Fruit fly (Drosophila melanogaster) whole organism, embryonic: ENCODE measurements around the gene PAPLA1.
A peak's percentile ranks its signal among the peaks of the same experiment; 100 is the strongest.

Experiments
- CG10274 ChIP-seq: fragments of 200-800 bp; sonication (Bioruptor generic); optimal IDR thresholded peaks from 3 replicates; lab custom pipeline; 2017; ENCODE audit warnings: missing biosample characterization, mild to moderate bottlenecking, missing genetic modification characterization
- CG10462 ChIP-seq: fragments of 200-800 bp; sonication (Bioruptor generic); optimal IDR thresholded peaks from 2 replicates; lab custom pipeline; 2016; ENCODE audit warnings: missing biosample characterization, missing genetic modification characterization
- CG11504 ChIP-seq: fragments of 200-800 bp; sonication (Bioruptor generic); optimal IDR thresholded peaks from 3 replicates; lab custom pipeline; 2019; ENCODE audit warnings: missing biosample characterization, mild to moderate bottlenecking, missing genetic modification characterization, moderate library complexity
- CG12104 ChIP-seq: fragments of 200-800 bp; sonication (Bioruptor generic); optimal IDR thresholded peaks from 3 replicates; lab custom pipeline; 2016; ENCODE audit warnings: missing biosample characterization, missing genetic modification characterization
- CG12744 ChIP-seq: fragments of 200-800 bp; sonication (Bioruptor generic); optimal IDR thresholded peaks from 2 replicates; lab custom pipeline; 2016; ENCODE audit warnings: missing biosample characterization, missing genetic modification characterization
- CG14860 ChIP-seq: fragments of 200-800 bp; sonication (Bioruptor generic); IDR thresholded peaks from 3 replicates; pipeline ENCODE4 v1.3.6; 2022; ENCODE audit warnings: missing biosample characterization, missing genetic modification characterization; ENCODE audit not compliant: partially characterized antibody
- CG1529 ChIP-seq: fragments of 200-800 bp; sonication (Bioruptor generic); optimal IDR thresholded peaks from 3 replicates; lab custom pipeline; 2018; ENCODE audit warnings: missing biosample characterization, missing genetic modification characterization
- CG16863 ChIP-seq: fragments of 200-800 bp; sonication (Bioruptor generic); optimal IDR thresholded peaks from 3 replicates; lab custom pipeline; 2016; ENCODE audit warnings: missing biosample characterization, missing genetic modification characterization
- CG17328 ChIP-seq: fragments of 200-800 bp; sonication (Bioruptor generic); IDR thresholded peaks from 2 replicates; pipeline ENCODE4 v1.3.6; 2022; ENCODE audit warnings: missing biosample characterization, missing genetic modification characterization
- CG17385 ChIP-seq: fragments of 200-800 bp; sonication (Bioruptor generic); optimal IDR thresholded peaks from 3 replicates; lab custom pipeline; 2018; ENCODE audit warnings: missing biosample characterization, mild to moderate bottlenecking, missing genetic modification characterization
- CG2875 ChIP-seq: fragments of 200-800 bp; sonication (Bioruptor generic); optimal IDR thresholded peaks from 2 replicates; lab custom pipeline; 2017; ENCODE audit warnings: missing biosample characterization, mild to moderate bottlenecking, missing genetic modification characterization, missing genetic modification reagents
- CG30020 ChIP-seq: fragments of 200-800 bp; optimal IDR thresholded peaks from 2 replicates; lab custom pipeline; 2019; ENCODE audit warnings: missing biosample characterization, mild to moderate bottlenecking, missing genetic modification characterization, moderate library complexity
- CG3163 ChIP-seq: fragments of 200-800 bp; sonication (Bioruptor generic); optimal IDR thresholded peaks from 3 replicates; lab custom pipeline; 2016; ENCODE audit warnings: missing biosample characterization, missing genetic modification characterization
- CG6791 ChIP-seq: fragments of 200-800 bp; sonication (Bioruptor generic); IDR thresholded peaks from 3 replicates; pipeline ENCODE4 v1.3.6; 2022; ENCODE audit warnings: missing biosample characterization, missing genetic modification characterization; ENCODE audit not compliant: partially characterized antibody
- CG7963 ChIP-seq: fragments of 200-800 bp; sonication (Bioruptor generic); IDR thresholded peaks from 3 replicates; pipeline ENCODE4 v1.3.6; 2022; ENCODE audit warnings: missing biosample characterization, missing genetic modification characterization; ENCODE audit not compliant: partially characterized antibody
- CG9932 ChIP-seq: fragments of 200-800 bp; sonication (Bioruptor generic); IDR thresholded peaks from 2 replicates; pipeline ENCODE4 v1.3.6; 2022; ENCODE audit warnings: missing biosample characterization, missing genetic modification characterization
- CHES-1-like ChIP-seq: fragments of 200-800 bp; sonication (Bioruptor generic); optimal IDR thresholded peaks from 2 replicates; lab custom pipeline; 2016; ENCODE audit warnings: missing biosample characterization, missing genetic modification characterization
- CTCF ChIP-seq: fragments of 200-800 bp; sonication (Bioruptor generic); optimal IDR thresholded peaks from 2 replicates; lab custom pipeline; 2017; ENCODE audit warnings: missing biosample characterization, mild to moderate bottlenecking, missing genetic modification characterization, moderate library complexity
- D ChIP-seq, 2 experiments: fragments of 200-800 bp in 1 of 2; fragments of >200 bp in 1 of 2; sonication (Bioruptor generic) in 1 of 2; optimal IDR thresholded peaks; 2 replicates in 1 of 2; 3 replicates in 1 of 2; lab custom pipeline; 2017; ENCODE audit warnings: mild to moderate bottlenecking in 1 of 2, missing biosample characterization in 1 of 2, missing genetic modification characterization in 1 of 2, missing genetic modification reagents in 1 of 2
- Ets65A ChIP-seq: fragments of 200-800 bp; sonication (Bioruptor generic); peaks from one replicate; lab custom pipeline; 2016; ENCODE audit warnings: missing biosample characterization, missing genetic modification characterization
- Fer3 ChIP-seq: fragments of 200-800 bp; sonication (Bioruptor generic); optimal IDR thresholded peaks from 2 replicates; lab custom pipeline; 2018; ENCODE audit warnings: missing biosample characterization, mild to moderate bottlenecking, missing genetic modification characterization, moderate library complexity
- GATAe ChIP-seq: fragments of 200-800 bp; sonication (Bioruptor generic); conservative IDR thresholded peaks from 2 replicates; pipeline ENCODE4 v1.3.6; 2022; ENCODE audit warnings: missing biosample characterization, missing genetic modification characterization
- HLHmδ ChIP-seq: fragments of 200-800 bp; sonication (Bioruptor generic); optimal IDR thresholded peaks from 2 replicates; lab custom pipeline; 2018; ENCODE audit warnings: missing biosample characterization, mild to moderate bottlenecking, missing genetic modification characterization, moderate library complexity
- Hey ChIP-seq: fragments of 200-800 bp; sonication (Bioruptor generic); optimal IDR thresholded peaks from 3 replicates; lab custom pipeline; 2018; ENCODE audit warnings: missing biosample characterization, mild to moderate bottlenecking, missing genetic modification characterization
- Lim3 ChIP-seq: fragments of 200-800 bp; sonication (Bioruptor generic); IDR thresholded peaks from 2 replicates; pipeline ENCODE4 v1.3.6; 2022; ENCODE audit warnings: missing biosample characterization, missing genetic modification characterization
- Oli ChIP-seq: fragments of 200-800 bp; sonication (Bioruptor generic); optimal IDR thresholded peaks from 2 replicates; lab custom pipeline; 2018; ENCODE audit warnings: missing biosample characterization, mild to moderate bottlenecking, missing genetic modification characterization, moderate library complexity
- Pdp1 ChIP-seq, 2 experiments: fragments of 200-800 bp; sonication (Bioruptor generic); optimal IDR thresholded peaks; 3 replicates each; lab custom pipeline; 2016; ENCODE audit warnings: missing biosample characterization in 2 of 2, missing genetic modification characterization in 2 of 2, mild to moderate bottlenecking in 1 of 2, moderate library complexity in 1 of 2
- Sry-δ ChIP-seq: fragments of 200-800 bp; sonication (Bioruptor generic); optimal IDR thresholded peaks from 2 replicates; lab custom pipeline; 2016; ENCODE audit warnings: missing biosample characterization, missing genetic modification characterization
- TFAM ChIP-seq: fragments of 200-800 bp; sonication (Bioruptor generic); optimal IDR thresholded peaks from 2 replicates; lab custom pipeline; 2017; ENCODE audit warnings: missing biosample characterization, missing genetic modification characterization, inconsistent platforms
- Usf ChIP-seq: fragments of 200-800 bp; sonication (Bioruptor generic); optimal IDR thresholded peaks from 2 replicates; lab custom pipeline; 2017; ENCODE audit warnings: missing genotype, missing biosample characterization, missing genetic modification characterization
- aop ChIP-seq: fragments of 200-800 bp; sonication (Bioruptor generic); IDR thresholded peaks from 2 replicates; pipeline ENCODE4 v1.3.6; 2022; ENCODE audit warnings: missing biosample characterization, missing genetic modification characterization
- ase ChIP-seq: fragments of 200-800 bp; sonication (Bioruptor generic); IDR thresholded peaks from 3 replicates; pipeline ENCODE4 v1.3.6; 2022; ENCODE audit warnings: missing biosample characterization, missing genetic modification characterization
- bab2 ChIP-seq: fragments of 200-800 bp; sonication (Bioruptor generic); optimal IDR thresholded peaks from 2 replicates; lab custom pipeline; 2016; ENCODE audit warnings: missing biosample characterization, missing genetic modification characterization
- croc ChIP-seq: fragments of 200-800 bp; sonication (Bioruptor generic); conservative IDR thresholded peaks from 3 replicates; pipeline ENCODE4 v1.3.6; 2022; ENCODE audit warnings: missing biosample characterization, missing genetic modification characterization
- fd96Cb ChIP-seq: fragments of 200-800 bp; sonication (Bioruptor generic); optimal IDR thresholded peaks from 2 replicates; lab custom pipeline; 2018; ENCODE audit warnings: missing biosample characterization, mild to moderate bottlenecking, missing genetic modification characterization, moderate library complexity
- gfzf ChIP-seq: fragments of 200-800 bp; sonication (Bioruptor generic); optimal IDR thresholded peaks from 2 replicates; lab custom pipeline; 2016; ENCODE audit warnings: missing biosample characterization, mild to moderate bottlenecking, missing genetic modification characterization, moderate library complexity
- her ChIP-seq: fragments of 200-800 bp; sonication (Bioruptor generic); optimal IDR thresholded peaks from 2 replicates; lab custom pipeline; 2016; ENCODE audit warnings: missing biosample characterization, missing genetic modification characterization
- hkb ChIP-seq, 2 experiments: fragments of 200-800 bp in 1 of 2; fragments of >200 bp in 1 of 2; sonication (Bioruptor generic) in 1 of 2; IDR thresholded peaks in 1 of 2; optimal IDR thresholded peaks in 1 of 2; 2 replicates each; pipeline versions ENCODE4 v1.3.6 to Lab custom; 2017 to 2022; ENCODE audit warnings: missing biosample characterization in 1 of 2, missing genetic modification characterization in 1 of 2
- insv ChIP-seq, 2 experiments: fragments of 200-800 bp; sonication (Bioruptor generic); optimal IDR thresholded peaks; 3 replicates each; lab custom pipeline; 2016 to 2018; ENCODE audit warnings: missing biosample characterization in 2 of 2, missing genetic modification characterization in 2 of 2
- jigr1 ChIP-seq: fragments of 200-800 bp; sonication (Bioruptor generic); IDR thresholded peaks from 3 replicates; pipeline ENCODE4 v1.3.6; 2022; ENCODE audit warnings: missing biosample characterization, missing genetic modification characterization
- lab ChIP-seq: fragments of 200-800 bp; sonication (Bioruptor generic); optimal IDR thresholded peaks from 3 replicates; lab custom pipeline; 2017; ENCODE audit warnings: missing biosample characterization, missing genetic modification characterization, mild to moderate bottlenecking, moderate library complexity, missing genetic modification reagents
- maf-S ChIP-seq: fragments of 200-800 bp; sonication (Bioruptor generic); optimal IDR thresholded peaks from 2 replicates; lab custom pipeline; 2016; ENCODE audit warnings: missing biosample characterization, missing genetic modification characterization
- mam ChIP-seq: fragments of 200-800 bp; sonication (Bioruptor generic); optimal IDR thresholded peaks from 3 replicates; lab custom pipeline; 2016; ENCODE audit warnings: missing biosample characterization, missing genetic modification characterization
- nmo ChIP-seq: fragments of 200-800 bp; sonication (Bioruptor generic); optimal IDR thresholded peaks from 2 replicates; lab custom pipeline; 2018; ENCODE audit warnings: missing biosample characterization, mild to moderate bottlenecking, missing genetic modification characterization, moderate library complexity
- onecut ChIP-seq: fragments of 200-800 bp; sonication (Bioruptor generic); IDR thresholded peaks from 2 replicates; pipeline ENCODE4 v1.3.6; 2022; ENCODE audit warnings: missing biosample characterization, missing genetic modification characterization
- pros ChIP-seq: fragments of 200-800 bp; sonication (Bioruptor generic); optimal IDR thresholded peaks from 3 replicates; lab custom pipeline; 2019; ENCODE audit warnings: missing biosample characterization, mild to moderate bottlenecking, missing genetic modification characterization, moderate library complexity
- schlank ChIP-seq: fragments of 200-800 bp; sonication (Bioruptor generic); optimal IDR thresholded peaks from 2 replicates; lab custom pipeline; 2018; ENCODE audit warnings: missing biosample characterization, mild to moderate bottlenecking, missing genetic modification characterization
- seq ChIP-seq: fragments of 200-800 bp; sonication (Bioruptor generic); IDR thresholded peaks from 2 replicates; pipeline ENCODE4 v1.3.6; 2022; ENCODE audit warnings: missing biosample characterization, missing genetic modification characterization
- trem ChIP-seq: fragments of 200-800 bp; optimal IDR thresholded peaks from 3 replicates; lab custom pipeline; 2019; ENCODE audit warnings: missing biosample characterization, mild to moderate bottlenecking, missing genetic modification characterization, moderate library complexity
- usp ChIP-seq: fragments of >200 bp; optimal IDR thresholded peaks from 2 replicates; lab custom pipeline; 2017; ENCODE audit warnings: missing biosample characterization, missing genetic modification characterization

The PAPLA1 gene

DNA sequence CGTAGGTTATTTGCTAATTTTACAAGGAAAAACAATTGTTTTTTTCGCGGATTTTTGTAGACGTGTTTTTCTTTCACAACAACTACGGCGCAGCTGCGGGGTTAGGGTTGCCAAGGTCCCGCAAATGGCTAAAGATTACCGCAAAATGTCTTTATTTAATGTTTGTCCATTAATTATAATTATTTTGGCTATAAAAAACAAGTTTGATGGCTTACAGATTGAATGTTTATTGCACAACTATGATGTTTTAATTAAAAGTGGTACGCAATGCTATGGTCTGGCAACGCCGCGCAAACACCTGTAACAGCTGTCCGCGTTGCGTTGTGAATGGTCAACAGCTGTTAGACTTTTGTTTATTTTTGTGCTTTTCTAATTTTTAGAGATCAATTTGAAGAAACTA, 2.8 kb downstream of the PAPLA1 start (continued):
- no peak for TF ChIP-seq Usf (GFP tag; lab: Kevin White, UChicago)
- TF ChIP-seq schlank (tag; lab: Kevin White, UChicago) = peak; percentile 3
- TF ChIP-seq croc = peak; percentile 41; the same call in 2 of the 3 replicates
- TF ChIP-seq insv (GFP tag; optimal IDR thresholded peaks at IDR 0.05; lab: Kevin White, UChicago) = no peak
- peak; percentile 13; the same call in 1 of the 3 replicates for TF ChIP-seq CG14860 (GFP tag; lab: Robert Waterston, UW)
- TF ChIP-seq CG12744 (GFP tag; lab: Kevin White, UChicago) = peak; percentile 10
- TF ChIP-seq Fer3 (tag; lab: Kevin White, UChicago) = peak; percentile 76
- TF ChIP-seq lab (GFP tag; lab: Kevin White, UChicago) = peak; percentile 81
- no peak for TF ChIP-seq aop (GFP tag; lab: Robert Waterston, UW)
- TF ChIP-seq CG9932 (GFP tag; lab: Robert Waterston, UW) = peak; percentile 73
- peak; percentile 76 for TF ChIP-seq nmo (GFP tag; lab: Kevin White, UChicago)
- no peak for TF ChIP-seq jigr1 (GFP tag; lab: Robert Waterston, UW)
- TF ChIP-seq her (GFP tag; lab: Kevin White, UChicago) = peak; percentile 47
- no peak for TF ChIP-seq CG7963 (GFP tag; lab: Robert Waterston, UW)
- peak; percentile 71 for TF ChIP-seq CHES-1-like (GFP tag; lab: Kevin White, UChicago)
- TF ChIP-seq usp (GFP tag; lab: Kevin White, UChicago) = no peak
- TF ChIP-seq Sry-δ (GFP tag; lab: Kevin White, UChicago) = peak; percentile 42
- TF ChIP-seq CG10274 (GFP tag; lab: Kevin White, UChicago) = peak; percentile 7
- TF ChIP-seq GATAe = no peak
- peak; percentile 76 for TF ChIP-seq bab2
- peak; percentile 21 for TF ChIP-seq Oli (tag; lab: Kevin White, UChicago)
- TF ChIP-seq CG6791 (GFP tag; lab: Robert Waterston, UW) = no peak
- TF ChIP-seq seq (GFP tag; lab: Robert Waterston, UW) = 0 out of 2 replicates have a peak, but pooled peaks have one; percentile 34
- TF ChIP-seq Lim3 = no peak
- peak; percentile 68 for TF ChIP-seq CG17385 (GFP tag; lab: Kevin White, UChicago)
- TF ChIP-seq CG1529 (GFP tag; lab: Kevin White, UChicago) = no peak
- TF ChIP-seq ase (GFP tag; lab: Robert Waterston, UW) = 0 out of 3 replicates have a peak, but pooled peaks have one; percentile 47
- peak; percentile 6 for TF ChIP-seq CG2875
- no peak for TF ChIP-seq TFAM (GFP tag; lab: Kevin White, UChicago)
- TF ChIP-seq mam (GFP tag; lab: Kevin White, UChicago) = peak; percentile 81
- peak; percentile 0 for TF ChIP-seq CTCF (GFP tag; lab: Kevin White, UChicago)
- TF ChIP-seq CG16863 (GFP tag; lab: Kevin White, UChicago) = peak; percentile 62
- TF ChIP-seq hkb (optimal IDR thresholded peaks at IDR 0.05; lab: Kevin White, UChicago) = peak; percentile 7
- TF ChIP-seq hkb (GFP tag; IDR thresholded peaks at IDR 0.05; lab: Robert Waterston, UW) = peak; percentile 47; the same call in 1 of the 2 replicates
- peak; percentile 23 for TF ChIP-seq gfzf (GFP tag; lab: Kevin White, UChicago)
- TF ChIP-seq CG11504 (tag; lab: Kevin White, UChicago) = peak; percentile 71
- no peak for TF ChIP-seq HLHmδ (GFP tag; lab: Kevin White, UChicago)
- no peak for TF ChIP-seq D (optimal IDR thresholded peaks at IDR 0.05; lab: Kevin White, UChicago)
- TF ChIP-seq D (GFP tag; optimal IDR thresholded peaks at IDR 0.05; lab: Kevin White, UChicago) = peak; percentile 40
- peak; percentile 39 for TF ChIP-seq CG30020 (tag; lab: Kevin White, UChicago)
- peak; percentile 69 for TF ChIP-seq CG17328 (GFP tag; lab: Robert Waterston, UW)
- TF ChIP-seq CG12104 (GFP tag; lab: Kevin White, UChicago) = peak; percentile 36
- TF ChIP-seq onecut (GFP tag; lab: Robert Waterston, UW) = no peak
- TF ChIP-seq trem (tag; lab: Kevin White, UChicago) = peak; percentile 63
- no peak for TF ChIP-seq CG10462 (GFP tag; lab: Kevin White, UChicago)
- peak; percentile 91 for TF ChIP-seq Ets65A (GFP tag; lab: Kevin White, UChicago)
- TF ChIP-seq Pdp1 (GFP tag; optimal IDR thresholded peaks at IDR 0.05; lab: Kevin White, UChicago) = peak; percentile 79 to 91
- TF ChIP-seq CG3163 (GFP tag; lab: Kevin White, UChicago) = peak; percentile 5
- peak; percentile 59 for TF ChIP-seq fd96Cb
- no peak for TF ChIP-seq Hey
- TF ChIP-seq maf-S (GFP tag; lab: Kevin White, UChicago) = peak; percentile 48
- no peak for TF ChIP-seq pros (GFP tag; lab: Kevin White, UChicago)
